Worm (Caenorhabditis elegans) whole organism, L1 larva: ENCODE data around the gene far-8.

Source experiments
- fkh-8 ChIP-seq: sonication (generic microtip); optimal IDR thresholded peaks from 2 replicates; lab custom pipeline; 2016; ENCODE audit warnings: mild to moderate bottlenecking, missing genetic modification characterization, missing compliant biosample characterization
- mep-1 ChIP-seq: fragments of 150-350 bp; optimal IDR thresholded peaks from 2 replicates; lab custom pipeline; 2014; ENCODE audit warnings: missing biosample characterization, missing genetic modification characterization

DNA sequence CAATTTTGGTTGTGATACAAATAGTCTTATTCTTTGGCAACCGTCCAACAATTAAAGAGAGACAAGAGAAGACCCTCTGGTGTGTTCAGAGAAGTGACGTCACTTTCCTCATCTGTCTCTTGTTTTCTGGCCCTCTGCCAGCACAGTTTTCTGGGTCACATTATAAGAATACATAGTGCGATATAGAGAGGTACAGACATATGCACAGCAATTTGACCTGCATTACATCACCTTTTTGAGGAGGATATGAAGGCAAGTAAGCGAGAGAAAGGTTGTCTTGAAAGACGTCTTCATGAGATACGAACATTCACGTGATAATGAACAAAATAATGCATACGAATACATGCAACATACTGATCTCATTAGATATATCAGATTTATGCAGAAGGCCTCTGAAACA is 27.8 kb downstream of the far-8 start:
- no peak for TF ChIP-seq mep-1 (tag; lab: Kevin White, UChicago)
- no peak for TF ChIP-seq fkh-8 (tag; lab: Kevin White, UChicago)
